Fruit fly (Drosophila melanogaster) whole organism, embryonic: ENCODE results near the gene Amun.

Experiments
- Ada2b ChIP-seq: fragments of 200-800 bp; sonication (Bioruptor generic); IDR thresholded peaks from 2 replicates; pipeline ENCODE4 v1.3.6; 2022; ENCODE audit warnings: missing biosample characterization, missing genetic modification characterization
- Antp ChIP-seq: fragments of 200-800 bp; sonication (Bioruptor generic); optimal IDR thresholded peaks from 3 replicates; lab custom pipeline; 2016; ENCODE audit warnings: missing biosample characterization, missing genetic modification characterization
- Awh ChIP-seq: fragments of 200-800 bp; sonication (Bioruptor generic); IDR thresholded peaks from 2 replicates; pipeline ENCODE4, ENCODE4 v1.3.6; 2022; ENCODE audit warnings: missing biosample characterization, missing genetic modification characterization
- CG10565 ChIP-seq: fragments of 200-800 bp; sonication (Bioruptor generic); optimal IDR thresholded peaks from 3 replicates; lab custom pipeline; 2016; ENCODE audit warnings: missing biosample characterization, mild to moderate bottlenecking, missing genetic modification characterization
- CG11085 ChIP-seq: fragments of 200-800 bp; sonication (Bioruptor generic); IDR thresholded peaks from 2 replicates; pipeline ENCODE4 v1.3.6; 2022; ENCODE audit warnings: missing biosample characterization, missing genetic modification characterization
- CG11696 ChIP-seq: fragments of 200-800 bp; sonication (Bioruptor generic); IDR thresholded peaks from 2 replicates; pipeline ENCODE4 v1.3.6; 2022; ENCODE audit warnings: missing biosample characterization, missing genetic modification characterization
- CG13296 ChIP-seq: fragments of 200-800 bp; sonication (Bioruptor generic); optimal IDR thresholded peaks from 3 replicates; lab custom pipeline; 2018; ENCODE audit warnings: missing biosample characterization, mild to moderate bottlenecking, missing genetic modification characterization
- CG1529 ChIP-seq: fragments of 200-800 bp; sonication (Bioruptor generic); optimal IDR thresholded peaks from 3 replicates; lab custom pipeline; 2018; ENCODE audit warnings: missing biosample characterization, missing genetic modification characterization
- CG17912 ChIP-seq: fragments of 200-800 bp; sonication (Bioruptor generic); optimal IDR thresholded peaks from 2 replicates; lab custom pipeline; 2018; ENCODE audit warnings: missing biosample characterization, mild to moderate bottlenecking, missing genetic modification characterization
- CG18476 ChIP-seq: fragments of 200-800 bp; sonication (Bioruptor generic); optimal IDR thresholded peaks from 2 replicates; lab custom pipeline; 2016; ENCODE audit warnings: missing biosample characterization, mild to moderate bottlenecking, missing genetic modification characterization
- CG2129 ChIP-seq: fragments of 200-800 bp; sonication (Bioruptor generic); IDR thresholded peaks from 2 replicates; pipeline ENCODE4 v1.3.6; 2022; ENCODE audit warnings: missing biosample characterization, missing genetic modification characterization; ENCODE audit not compliant: partially characterized antibody
- CG30403 ChIP-seq: fragments of 200-800 bp; sonication (Bioruptor generic); optimal IDR thresholded peaks from 3 replicates; lab custom pipeline; 2016; ENCODE audit warnings: missing biosample characterization, missing genetic modification characterization
- CG3407 ChIP-seq: fragments of 200-800 bp; sonication (Bioruptor generic); optimal IDR thresholded peaks from 2 replicates; lab custom pipeline; 2018; ENCODE audit warnings: missing biosample characterization, mild to moderate bottlenecking, missing genetic modification characterization
- CG42726 ChIP-seq: fragments of 200-800 bp; sonication (Bioruptor generic); IDR thresholded peaks from 2 replicates; pipeline ENCODE4 v1.3.6; 2022; ENCODE audit warnings: missing biosample characterization, missing genetic modification characterization; ENCODE audit not compliant: partially characterized antibody
- CG4707 ChIP-seq: fragments of 200-800 bp; sonication (Bioruptor generic); optimal IDR thresholded peaks from 2 replicates; lab custom pipeline; 2018; ENCODE audit warnings: missing biosample characterization, mild to moderate bottlenecking, missing genetic modification characterization, moderate library complexity
- CG4820 ChIP-seq: fragments of 200-800 bp; sonication (Bioruptor generic); optimal IDR thresholded peaks from 3 replicates; lab custom pipeline; 2016; ENCODE audit warnings: missing biosample characterization, missing genetic modification characterization
- CG5180 ChIP-seq: fragments of 200-800 bp; sonication (Bioruptor generic); optimal IDR thresholded peaks from 3 replicates; lab custom pipeline; 2017; ENCODE audit warnings: missing biosample characterization, missing genetic modification characterization, mild to moderate bottlenecking, moderate library complexity, missing genetic modification reagents
- CG6175 ChIP-seq: fragments of 200-800 bp; sonication (Bioruptor generic); IDR thresholded peaks from 3 replicates; pipeline ENCODE4 v1.3.6; 2022; ENCODE audit warnings: missing biosample characterization, missing genetic modification characterization
- CG6254 ChIP-seq: fragments of 200-800 bp; sonication (Bioruptor generic); optimal IDR thresholded peaks from 3 replicates; lab custom pipeline; 2017; ENCODE audit warnings: mild to moderate bottlenecking, missing biosample characterization, missing genetic modification reagents, missing genetic modification characterization
- CG8281 ChIP-seq: fragments of 200-800 bp; sonication (Bioruptor generic); optimal IDR thresholded peaks from 2 replicates; lab custom pipeline; 2018; ENCODE audit warnings: missing biosample characterization, mild to moderate bottlenecking, missing genetic modification characterization, moderate library complexity
- Dbx ChIP-seq: fragments of 200-800 bp; sonication (Bioruptor generic); IDR thresholded peaks from 3 replicates; pipeline ENCODE4 v1.3.6; 2022; ENCODE audit warnings: missing biosample characterization, missing genetic modification characterization
- Dfd ChIP-seq, 2 experiments: fragments of >200 bp; optimal IDR thresholded peaks; 2 replicates each; lab custom pipeline; 2017; ENCODE audit warnings: missing biosample characterization in 2 of 2, missing genetic modification characterization in 2 of 2
- Dp ChIP-seq: fragments of 200-800 bp; sonication (Bioruptor generic); optimal IDR thresholded peaks from 2 replicates; lab custom pipeline; 2018; ENCODE audit warnings: missing biosample characterization, mild to moderate bottlenecking, missing genetic modification characterization, moderate library complexity
- GATAe ChIP-seq: fragments of 200-800 bp; sonication (Bioruptor generic); conservative IDR thresholded peaks from 2 replicates; pipeline ENCODE4 v1.3.6; 2022; ENCODE audit warnings: missing biosample characterization, missing genetic modification characterization
- Side ChIP-seq: fragments of 200-800 bp; sonication (Bioruptor generic); optimal IDR thresholded peaks from 2 replicates; lab custom pipeline; 2016; ENCODE audit warnings: missing biosample characterization, missing genetic modification characterization
- Ssrp ChIP-seq: fragments of 200-800 bp; sonication (Bioruptor generic); optimal IDR thresholded peaks from 2 replicates; lab custom pipeline; 2018; ENCODE audit warnings: missing biosample characterization, mild to moderate bottlenecking, missing genetic modification characterization, moderate library complexity
- Trl ChIP-seq, 3 experiments: fragments of >200 bp in 2 of 3; fragments of 200-800 bp in 1 of 3; sonication (Bioruptor generic) in 1 of 3; optimal IDR thresholded peaks; 2 replicates in 1 of 3; 3 replicates in 2 of 3; lab custom pipeline; 2016 to 2017; ENCODE audit warnings: missing biosample characterization in 1 of 3, missing genetic modification characterization in 1 of 3
- abd-A ChIP-seq: fragments of 200-800 bp; sonication (Bioruptor generic); optimal IDR thresholded peaks from 3 replicates; lab custom pipeline; 2019; ENCODE audit warnings: missing biosample characterization, mild to moderate bottlenecking, missing genetic modification characterization, moderate library complexity
- ash1 ChIP-seq: fragments of 200-800 bp; sonication (Bioruptor generic); optimal IDR thresholded peaks from 2 replicates; lab custom pipeline; 2018; ENCODE audit warnings: missing biosample characterization, mild to moderate bottlenecking, missing genetic modification characterization
- cad ChIP-seq: fragments of >200 bp; optimal IDR thresholded peaks from 2 replicates; lab custom pipeline; 2017; ENCODE audit warnings: missing biosample characterization, missing genetic modification characterization
- ci ChIP-seq: fragments of 200-800 bp; sonication (Bioruptor generic); IDR thresholded peaks from 3 replicates; pipeline ENCODE4 v1.3.6; 2022; ENCODE audit warnings: missing biosample characterization, missing genetic modification characterization
- corto ChIP-seq: fragments of 200-800 bp; sonication (Bioruptor generic); optimal IDR thresholded peaks from 2 replicates; lab custom pipeline; 2016; ENCODE audit warnings: missing biosample characterization, mild to moderate bottlenecking, missing genetic modification characterization, moderate library complexity
- croc ChIP-seq: fragments of 200-800 bp; sonication (Bioruptor generic); conservative IDR thresholded peaks from 3 replicates; pipeline ENCODE4 v1.3.6; 2022; ENCODE audit warnings: missing biosample characterization, missing genetic modification characterization
- crp ChIP-seq, 2 experiments: fragments of 200-800 bp; sonication (Bioruptor generic); optimal IDR thresholded peaks; 2 replicates in 1 of 2; 3 replicates in 1 of 2; lab custom pipeline; 2017; ENCODE audit warnings: missing biosample characterization in 2 of 2, missing genetic modification characterization in 2 of 2, mild to moderate bottlenecking in 1 of 2, moderate library complexity in 1 of 2
- dimm ChIP-seq: fragments of 200-800 bp; sonication (Bioruptor generic); IDR thresholded peaks from 2 replicates; pipeline ENCODE4 v1.3.6; 2022; ENCODE audit warnings: missing biosample characterization, missing genetic modification characterization
- dmrt11E ChIP-seq: fragments of 200-800 bp; sonication (Bioruptor generic); optimal IDR thresholded peaks from 3 replicates; lab custom pipeline; 2018; ENCODE audit warnings: missing biosample characterization, mild to moderate bottlenecking, missing genetic modification characterization, moderate library complexity
- en ChIP-seq: fragments of 200-800 bp; sonication (Bioruptor generic); optimal IDR thresholded peaks from 2 replicates; lab custom pipeline; 2016; ENCODE audit warnings: missing biosample characterization, missing genetic modification characterization
- gro ChIP-seq: fragments of 200-800 bp; sonication (Bioruptor generic); optimal IDR thresholded peaks from 2 replicates; lab custom pipeline; 2016; ENCODE audit warnings: missing biosample characterization, missing genetic modification characterization
- kay ChIP-seq: fragments of 200-800 bp; sonication (Bioruptor generic); optimal IDR thresholded peaks from 2 replicates; lab custom pipeline; 2016; ENCODE audit warnings: missing biosample characterization, missing genetic modification characterization
- luna ChIP-seq: fragments of 200-800 bp; sonication (Bioruptor generic); optimal IDR thresholded peaks from 2 replicates; lab custom pipeline; 2016; ENCODE audit warnings: missing biosample characterization, missing genetic modification characterization
- nau ChIP-seq: fragments of 200-800 bp; sonication (Bioruptor generic); optimal IDR thresholded peaks from 3 replicates; lab custom pipeline; 2017; ENCODE audit warnings: missing biosample characterization, mild to moderate bottlenecking, missing genetic modification characterization, missing genetic modification reagents
- pnt ChIP-seq: fragments of 200-800 bp; sonication (Bioruptor generic); optimal IDR thresholded peaks from 3 replicates; lab custom pipeline; 2016; ENCODE audit warnings: missing biosample characterization, missing genetic modification characterization
- prd ChIP-seq, 3 experiments: fragments of >200 bp in 2 of 3; fragments of 200-800 bp in 1 of 3; sonication (Bioruptor generic) in 1 of 3; optimal IDR thresholded peaks in 2 of 3; IDR thresholded peaks in 1 of 3; 2 replicates in 2 of 3; 3 replicates in 1 of 3; pipeline versions ENCODE4 v1.3.6 to Lab custom; 2017 to 2022; ENCODE audit warnings: missing biosample characterization in 1 of 3, missing genetic modification characterization in 1 of 3
- pum ChIP-seq: fragments of 200-800 bp; sonication (Bioruptor generic); optimal IDR thresholded peaks from 2 replicates; lab custom pipeline; 2016; ENCODE audit warnings: missing biosample characterization, missing genetic modification characterization
- schlank ChIP-seq: fragments of 200-800 bp; sonication (Bioruptor generic); optimal IDR thresholded peaks from 2 replicates; lab custom pipeline; 2018; ENCODE audit warnings: missing biosample characterization, mild to moderate bottlenecking, missing genetic modification characterization
- sim ChIP-seq: fragments of 200-800 bp; sonication (Bioruptor generic); IDR thresholded peaks from 2 replicates; pipeline ENCODE4 v1.3.6; 2022; ENCODE audit warnings: missing biosample characterization, missing genetic modification characterization
- ssp ChIP-seq: fragments of 200-800 bp; sonication (Bioruptor generic); IDR thresholded peaks from 2 replicates; pipeline ENCODE4 v1.3.6; 2022; ENCODE audit warnings: missing biosample characterization, missing genetic modification characterization
- vvl ChIP-seq: fragments of 200-800 bp; sonication (Bioruptor generic); IDR thresholded peaks from 2 replicates; pipeline ENCODE4 v1.3.6; 2022; ENCODE audit warnings: missing biosample characterization, missing genetic modification characterization
- zf30C ChIP-seq: fragments of 200-800 bp; sonication (Bioruptor generic); optimal IDR thresholded peaks from 3 replicates; lab custom pipeline; 2018; ENCODE audit warnings: missing biosample characterization, mild to moderate bottlenecking, missing genetic modification characterization

The Amun gene

DNA sequence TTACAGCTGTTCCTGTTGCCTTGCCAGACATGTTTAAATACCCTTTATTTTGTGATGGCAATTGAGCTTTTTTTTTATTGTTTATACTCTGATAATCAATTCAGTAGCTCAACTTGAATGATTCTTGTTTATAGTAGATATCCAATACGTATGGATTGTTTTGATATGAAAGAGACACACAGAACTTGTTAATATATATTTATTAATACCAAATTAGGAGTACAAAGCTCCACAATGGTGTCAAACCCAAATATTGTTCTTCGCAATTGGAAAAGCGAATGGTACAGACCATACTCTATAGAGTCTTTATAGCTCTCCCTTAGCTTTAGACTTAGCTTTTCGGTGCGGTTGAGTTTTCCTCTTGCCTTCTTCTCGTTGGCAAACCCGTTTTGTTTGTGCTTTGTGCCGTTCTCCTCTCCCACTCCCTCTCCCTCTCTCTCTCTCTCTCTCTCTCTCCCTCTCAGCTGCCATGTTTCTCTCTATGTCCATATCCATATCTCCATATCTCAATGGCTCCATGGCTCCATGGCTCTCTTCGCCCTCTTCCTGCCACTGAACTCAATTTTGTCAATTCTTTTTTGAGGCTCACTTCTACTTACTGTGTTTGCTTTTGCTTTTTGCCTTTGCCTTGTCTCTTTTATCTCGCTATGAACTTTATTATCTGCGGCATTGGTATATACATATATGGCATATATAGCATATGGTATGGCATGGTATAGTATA is 29.3 kb downstream of the Amun start (continued):
- TF ChIP-seq CG1529 (GFP tag; lab: Kevin White, UChicago) (no peak), dmrt11E (tag; lab: Kevin White, UChicago) (no peak), Dfd (GFP tag; optimal IDR thresholded peaks at IDR 0.05; lab: Kevin White, UChicago) (no peak), vvl (GFP tag; lab: Robert Waterston, UW) (peak; percentile 67; the same call in 1 of the 2 replicates), CG17912 (no peak), CG18476 (GFP tag; lab: Kevin White, UChicago) (no peak), CG10565 (no peak), Trl (optimal IDR thresholded peaks at IDR 0.05; lab: Kevin White, UChicago) (peak; percentile 89 to 99), Trl (GFP tag; optimal IDR thresholded peaks at IDR 0.05; lab: Kevin White, UChicago) (peak; percentile 72), ssp (GFP tag; lab: Robert Waterston, UW) (no peak), CG4820 (GFP tag; lab: Kevin White, UChicago) (no peak), Dbx (peak; percentile 53; the same call in 1 of the 3 replicates), CG11696 (GFP tag; lab: Robert Waterston, UW) (peak; percentile 40; the same call in 1 of the 2 replicates), sim (GFP tag; lab: Robert Waterston, UW) (no peak), prd (optimal IDR thresholded peaks at IDR 0.05; lab: Kevin White, UChicago) (no peak), prd (GFP tag; IDR thresholded peaks at IDR 0.05; lab: Robert Waterston, UW) (no peak), crp (GFP tag; optimal IDR thresholded peaks at IDR 0.05; lab: Kevin White, UChicago) (no peak), CG8281 (tag; lab: Kevin White, UChicago) (peak; percentile 93), GATAe (GFP tag; lab: Robert Waterston, UW) (no peak), CG4707 (GFP tag; lab: Kevin White, UChicago) (peak; percentile 53), CG5180 (GFP tag; lab: Kevin White, UChicago) (peak; percentile 29), CG30403 (no peak), kay (no peak), gro (GFP tag; lab: Kevin White, UChicago) (peak; percentile 54), croc (GFP tag; lab: Robert Waterston, UW) (no peak), corto (GFP tag; lab: Kevin White, UChicago) (peak; percentile 25), ash1 (GFP tag; lab: Kevin White, UChicago) (peak; percentile 9), en (peak; percentile 36), CG2129 (no peak), Side (GFP tag; lab: Kevin White, UChicago) (peak; percentile 60), Awh (GFP tag; lab: Robert Waterston, UW) (no peak), Dp (GFP tag; lab: Kevin White, UChicago) (no peak), Ada2b (GFP tag; lab: Robert Waterston, UW) (no peak), Ssrp (tag; lab: Kevin White, UChicago) (no peak), CG13296 (peak; percentile 73), CG3407 (GFP tag; lab: Kevin White, UChicago) (no peak), schlank (tag; lab: Kevin White, UChicago) (peak; percentile 26), Antp (GFP tag; lab: Kevin White, UChicago) (no peak), nau (GFP tag; lab: Kevin White, UChicago) (peak; percentile 59), CG11085 (no peak), pnt (GFP tag; lab: Kevin White, UChicago) (no peak), abd-A (tag; lab: Kevin White, UChicago) (peak; percentile 67), cad (GFP tag; lab: Kevin White, UChicago) (no peak), luna (GFP tag; lab: Kevin White, UChicago) (no peak), CG6175 (GFP tag; lab: Robert Waterston, UW) (no peak), zf30C (no peak), dimm (GFP tag; lab: Robert Waterston, UW) (no peak), CG42726 (GFP tag; lab: Robert Waterston, UW) (no peak), pum (GFP tag; lab: Kevin White, UChicago) (no peak), CG6254 (GFP tag; lab: Kevin White, UChicago) (peak; percentile 5), ci (peak; percentile 59; the same call in 2 of the 3 replicates)
